Fruit fly (Drosophila melanogaster) whole organism, wandering third instar larva: Measurements from ENCODE around the gene CG32109.

Source experiments
- Abd-B ChIP-seq: fragments of >200 bp; optimal IDR thresholded peaks from 2 replicates; lab custom pipeline; 2017; ENCODE audit warnings: missing biosample characterization, missing genetic modification characterization
- CG32264 ChIP-seq: fragments of 200-800 bp; sonication (Bioruptor generic); optimal IDR thresholded peaks from 2 replicates; lab custom pipeline; 2016; ENCODE audit warnings: missing biosample characterization, missing genetic modification characterization
- CG9705 ChIP-seq: fragments of 200-800 bp; sonication (Bioruptor generic); optimal IDR thresholded peaks from 2 replicates; lab custom pipeline; 2018; ENCODE audit warnings: missing biosample characterization, mild to moderate bottlenecking, missing genetic modification characterization
- Dfd ChIP-seq: fragments of >200 bp; optimal IDR thresholded peaks from 2 replicates; lab custom pipeline; 2017; ENCODE audit warnings: missing biosample characterization, missing genetic modification characterization
- Dif ChIP-seq: fragments of 200-275, 200-300 bp; sonication (Bioruptor generic); optimal IDR thresholded peaks from 2 replicates; lab custom pipeline; 2018; ENCODE audit warnings: missing biosample characterization, missing genetic modification characterization; ENCODE audit not compliant: partially characterized antibody
- Hr83 ChIP-seq: fragments of 200-300 bp; sonication (Bioruptor generic); optimal IDR thresholded peaks from 2 replicates; lab custom pipeline; 2016; ENCODE audit warnings: missing biosample characterization, mild to moderate bottlenecking, missing genetic modification characterization, moderate library complexity; ENCODE audit not compliant: poor library complexity, severe bottlenecking
- Jra ChIP-seq: sonication (Bioruptor generic); optimal IDR thresholded peaks from 2 replicates; lab custom pipeline; 2016; ENCODE audit warnings: missing biosample characterization, missing genetic modification characterization
- Mio ChIP-seq: sonication (Bioruptor generic); optimal IDR thresholded peaks from 2 replicates; lab custom pipeline; 2016; ENCODE audit warnings: missing biosample characterization, missing genetic modification characterization
- Myc ChIP-seq: fragments of >200 bp; optimal IDR thresholded peaks from 2 replicates; lab custom pipeline; 2017
- Rel ChIP-seq, 2 experiments: fragments of 200-800 bp; sonication (Bioruptor generic) in 1 of 2; optimal IDR thresholded peaks; 2 replicates in 1 of 2; 3 replicates in 1 of 2; lab custom pipeline; 2016 to 2019; ENCODE audit warnings: mild to moderate bottlenecking in 2 of 2, missing biosample characterization in 2 of 2, missing genetic modification characterization in 2 of 2, moderate library complexity in 1 of 2
- Sp1 ChIP-seq: fragments of 200-800 bp; sonication (Bioruptor generic); optimal IDR thresholded peaks from 3 replicates; lab custom pipeline; 2019; ENCODE audit warnings: missing biosample characterization, mild to moderate bottlenecking, missing genetic modification characterization, moderate library complexity
- Vsx2 ChIP-seq: fragments of 200-300, 225-300 bp; sonication (Bioruptor generic); optimal IDR thresholded peaks from 2 replicates; lab custom pipeline; 2018; ENCODE audit warnings: missing biosample characterization, missing genetic modification characterization; ENCODE audit not compliant: partially characterized antibody
- brk ChIP-seq: fragments of 200-800 bp; sonication (Bioruptor generic); optimal IDR thresholded peaks from 2 replicates; lab custom pipeline; 2016; ENCODE audit warnings: missing biosample characterization, mild to moderate bottlenecking, missing genetic modification characterization
- dl ChIP-seq, 2 experiments: fragments of 175-275, 200-275 bp in 1 of 2; fragments of 200-275 bp in 1 of 2; sonication (Bioruptor generic); optimal IDR thresholded peaks; lab custom pipeline; 2018; ENCODE audit warnings: mild to moderate bottlenecking in 2 of 2, missing biosample characterization in 2 of 2, missing genetic modification characterization in 2 of 2, moderate library complexity in 2 of 2; ENCODE audit not compliant: partially characterized antibody in 2 of 2, insufficient read depth in 1 of 2
- dmrt93B ChIP-seq: fragments of 200-800 bp; sonication (Bioruptor generic); optimal IDR thresholded peaks from 2 replicates; lab custom pipeline; 2018; ENCODE audit warnings: missing biosample characterization, mild to moderate bottlenecking, missing genetic modification characterization
- dsf ChIP-seq: sonication (Bioruptor generic); optimal IDR thresholded peaks from 2 replicates; lab custom pipeline; 2016; ENCODE audit warnings: missing biosample characterization, missing genetic modification characterization, borderline replicate concordance
- ey ChIP-seq: fragments of 200-800 bp; sonication (Bioruptor generic); optimal IDR thresholded peaks from 2 replicates; lab custom pipeline; 2016; ENCODE audit warnings: missing biosample characterization, missing genetic modification characterization
- foxo ChIP-seq, 2 experiments: fragments of 200-800 bp; sonication (Bioruptor generic); optimal IDR thresholded peaks; 2 replicates in 1 of 2; 3 replicates in 1 of 2; lab custom pipeline; 2016 to 2017; ENCODE audit warnings: missing biosample characterization in 2 of 2, missing genetic modification characterization in 2 of 2
- fru ChIP-seq: fragments of 200-800 bp; sonication (Bioruptor generic); optimal IDR thresholded peaks from 3 replicates; lab custom pipeline; 2016; ENCODE audit warnings: missing biosample characterization, mild to moderate bottlenecking, missing genetic modification characterization
- h ChIP-seq: fragments of 200-800 bp; sonication (Bioruptor generic); optimal IDR thresholded peaks from 3 replicates; lab custom pipeline; 2016; ENCODE audit warnings: missing biosample characterization, mild to moderate bottlenecking, missing genetic modification characterization
- lola ChIP-seq: fragments of >200 bp; optimal IDR thresholded peaks from 2 replicates; lab custom pipeline; 2017; ENCODE audit warnings: missing biosample characterization, missing genetic modification characterization
- pan ChIP-seq: fragments of >200 bp; optimal IDR thresholded peaks from 2 replicates; lab custom pipeline; 2017
- psq ChIP-seq: fragments of 200-800 bp; sonication (Bioruptor generic); optimal IDR thresholded peaks from 3 replicates; lab custom pipeline; 2017; ENCODE audit warnings: missing biosample characterization, mild to moderate bottlenecking, missing genetic modification characterization, moderate library complexity
- rgr ChIP-seq: fragments of 200-800 bp; sonication (Bioruptor generic); optimal IDR thresholded peaks from 3 replicates; lab custom pipeline; 2016; ENCODE audit warnings: missing biosample characterization, mild to moderate bottlenecking, missing genetic modification characterization
- usp ChIP-seq: fragments of >200 bp; optimal IDR thresholded peaks from 2 replicates; lab custom pipeline; 2017; ENCODE audit warnings: missing biosample characterization, missing genetic modification characterization
- woc ChIP-seq: sonication (Bioruptor generic); optimal IDR thresholded peaks from 2 replicates; lab custom pipeline; 2016; ENCODE audit warnings: missing biosample characterization, mild to moderate bottlenecking, missing genetic modification characterization

CG32109 gene

DNA sequence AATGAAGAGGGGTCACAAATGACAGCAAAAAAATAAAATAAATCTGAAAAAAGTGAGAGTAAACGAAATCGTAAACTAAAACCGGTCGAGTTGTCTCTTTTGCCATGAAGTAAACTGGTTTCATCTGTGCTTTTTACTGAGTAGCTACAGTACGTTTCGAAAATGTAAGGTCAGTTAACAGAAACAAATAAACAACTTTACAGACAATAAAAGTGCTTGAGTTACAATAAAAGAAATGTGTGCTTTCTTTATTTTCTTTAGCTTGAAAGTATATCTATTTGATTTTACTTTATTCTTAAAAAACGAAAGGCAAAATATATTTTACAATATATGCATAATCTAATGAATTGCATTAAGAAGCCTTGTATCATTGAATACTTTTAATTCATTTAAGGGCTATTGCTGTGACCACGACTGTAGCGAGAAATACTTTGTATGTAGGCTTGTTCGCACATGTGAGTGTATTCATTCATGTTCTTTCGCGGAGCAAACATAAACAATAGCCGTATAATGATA lies 47.8 kb downstream of the CG32109 start (continued):
- TF ChIP-seq brk (GFP tag; lab: Kevin White, UChicago) (peak; percentile 56), usp (GFP tag; lab: Kevin White, UChicago) (no peak), fru (peak; percentile 91), h (GFP tag; lab: Kevin White, UChicago) (peak; percentile 90), CG9705 (GFP tag; lab: Kevin White, UChicago) (peak; percentile 75), dmrt93B (GFP tag; lab: Kevin White, UChicago) (no peak), foxo (GFP tag; optimal IDR thresholded peaks at IDR 0.05; lab: Kevin White, UChicago) (peak in 1 of 2 experiments; percentile 90), Myc (lab: Kevin White, UChicago) (no peak), psq (GFP tag; lab: Kevin White, UChicago) (peak; percentile 83), Vsx2 (GFP tag; lab: Kevin White, UChicago) (no peak), pan (lab: Kevin White, UChicago) (no peak)

DNA sequence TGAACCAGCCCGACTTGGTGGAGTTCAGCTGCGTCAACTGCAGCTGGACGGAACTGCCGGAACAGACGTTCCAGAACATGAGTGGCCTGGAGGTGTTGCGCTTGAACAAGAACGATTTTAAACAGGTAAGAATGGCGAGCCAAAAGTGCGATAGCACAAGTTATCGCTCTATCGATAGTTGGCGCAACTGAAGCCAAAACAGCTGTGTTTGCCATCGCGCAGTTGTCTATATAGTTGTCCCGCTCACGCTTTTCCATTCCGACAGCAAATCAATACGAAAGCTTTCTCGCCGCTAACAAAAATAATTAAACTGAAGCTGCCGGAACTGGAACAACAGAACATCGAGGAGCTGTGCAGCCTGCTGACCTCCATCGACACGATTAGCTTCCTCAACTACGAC lies 49.4 kb downstream of the CG32109 start:
- TF ChIP-seq Rel (GFP tag; optimal IDR thresholded peaks at IDR 0.05; lab: Kevin White, UChicago) (no peak), Rel (tag; optimal IDR thresholded peaks at IDR 0.05; lab: Kevin White, UChicago) (no peak), lola (GFP tag; lab: Kevin White, UChicago) (no peak), Sp1 (GFP tag; lab: Kevin White, UChicago) (no peak), Jra (GFP tag; lab: Kevin White, UChicago) (no peak), Abd-B (GFP tag; lab: Kevin White, UChicago) (no peak), CG32264 (GFP tag; lab: Kevin White, UChicago) (no peak), Mio (no peak), Vsx2 (GFP tag; lab: Kevin White, UChicago) (no peak), Dfd (GFP tag; lab: Kevin White, UChicago) (no peak), dsf (GFP tag; lab: Kevin White, UChicago) (no peak), Dif (GFP tag; lab: Kevin White, UChicago) (no peak)

DNA sequence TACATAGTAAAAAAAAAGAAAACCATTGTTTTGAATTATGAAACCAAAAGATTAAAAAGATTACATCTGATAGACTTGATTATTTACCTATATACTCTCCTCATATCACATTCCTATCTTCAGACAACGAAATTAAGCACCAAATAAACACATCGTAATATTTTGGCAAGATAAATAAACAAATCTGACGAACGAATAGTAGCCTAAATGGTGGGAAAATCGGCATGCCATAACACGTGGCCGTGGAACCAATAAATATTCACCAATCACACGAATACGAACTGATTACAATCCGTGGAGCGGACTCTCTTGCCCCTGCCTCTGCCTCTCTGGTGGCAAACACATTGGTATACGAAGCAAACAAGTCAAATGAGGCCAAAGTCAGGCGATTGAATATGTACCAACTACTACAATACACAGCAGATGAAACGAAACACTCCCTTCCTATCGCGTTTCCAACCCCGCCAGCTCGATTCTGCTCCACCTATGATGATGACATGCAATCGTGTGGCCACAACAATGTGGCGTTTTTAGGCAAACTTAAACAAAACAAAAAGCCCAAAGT lies 51.0 kb downstream of the CG32109 start:
- TF ChIP-seq rgr (GFP tag; lab: Kevin White, UChicago) (no peak), ey (GFP tag; lab: Kevin White, UChicago) (no peak), psq (GFP tag; lab: Kevin White, UChicago) (no peak), Abd-B (GFP tag; lab: Kevin White, UChicago) (no peak), dsf (GFP tag; lab: Kevin White, UChicago) (no peak), Hr83 (GFP tag; lab: Kevin White, UChicago) (no peak), Dfd (GFP tag; lab: Kevin White, UChicago) (no peak), Mio (no peak), dl (GFP tag; optimal IDR thresholded peaks at IDR 0.05; lab: Kevin White, UChicago; ENCODE audit: insufficient read depth in 1 of 2, partially characterized antibody in 2 of 2) (no peak), woc (GFP tag; lab: Kevin White, UChicago) (no peak)
